Worm (Caenorhabditis elegans): ENCODE data around the gene F23H12.3.

Gene F23H12.3

DNA sequence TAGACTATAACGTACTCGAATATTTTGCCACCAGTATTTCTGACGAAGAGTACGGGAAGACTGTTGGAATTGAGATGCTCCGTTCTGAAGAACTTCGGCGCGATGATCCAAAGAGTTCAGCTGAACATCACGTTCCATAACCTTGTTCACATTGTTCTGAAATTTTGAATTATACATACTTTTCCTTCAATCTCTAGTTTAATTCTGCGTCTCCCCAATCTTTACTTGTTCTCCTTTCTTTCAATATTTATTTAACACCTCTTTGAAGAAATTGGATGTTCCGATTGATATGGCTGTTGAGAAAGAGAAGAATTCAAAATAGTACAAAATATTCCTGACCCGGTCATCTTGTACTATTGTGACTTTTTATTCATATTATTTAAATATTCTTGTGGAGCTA, at the start of gene F23H12.3:
F23H12.3 (plus strand) TSS at position 301 of the 400 bp plus-strand sequence.
- TF ChIP-seq ceh-16 (tag; optimal IDR thresholded peaks at IDR 0.05) (no peak), unc-62 (GFP tag; optimal IDR thresholded peaks at IDR 0.05) (no peak), pha-4 (tag; optimal IDR thresholded peaks at IDR 0.05) (peak; percentile 32), aly-2 (tag; optimal IDR thresholded peaks at IDR 0.05) (no peak)

DNA sequence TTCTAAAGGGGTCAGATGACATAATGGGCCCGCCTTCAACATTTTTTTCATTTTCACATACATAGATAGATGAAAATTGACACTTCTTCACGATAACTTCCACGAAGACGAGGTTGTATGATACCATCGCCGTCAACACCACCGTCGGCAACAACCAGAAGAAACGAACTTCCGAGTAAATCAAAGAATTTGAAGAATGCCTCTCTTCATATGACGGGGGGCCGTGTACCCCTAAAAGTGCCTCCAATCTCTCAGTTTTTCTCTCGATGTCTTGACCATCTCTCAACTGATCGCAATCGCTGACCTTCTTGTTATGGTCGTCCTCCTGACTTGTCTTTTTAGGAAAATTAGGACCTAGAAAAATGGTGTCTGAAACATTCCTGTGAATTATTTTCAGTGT, 49.4 kb upstream of the F23H12.3 start:
- TF ChIP-seq elt-1 (tag; optimal IDR thresholded peaks at IDR 0.05) (peak; percentile 28), lin-39 (tag; optimal IDR thresholded peaks at IDR 0.05) (no peak)

DNA sequence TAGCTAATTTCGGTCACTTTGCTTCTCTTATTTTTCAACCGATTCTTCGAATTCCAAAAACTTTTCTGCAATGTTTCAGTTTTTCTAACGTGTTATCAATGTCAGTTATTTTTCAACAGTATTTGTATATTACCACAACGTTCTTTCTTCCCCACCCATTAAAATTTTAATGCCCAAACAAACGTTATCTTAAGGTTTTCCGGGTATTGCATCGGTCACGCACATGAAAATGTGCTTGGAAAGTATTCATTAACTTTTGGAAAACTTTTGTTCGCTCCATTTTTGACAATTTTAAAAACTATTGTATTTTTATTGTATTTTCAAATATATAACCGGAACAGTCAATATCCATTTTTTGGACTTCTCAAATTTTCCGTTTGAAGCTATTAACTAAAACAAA, 48.8 kb upstream of the F23H12.3 start:
- TF ChIP-seq elt-2 (tag; optimal IDR thresholded peaks at IDR 0.05) (peak; percentile 43), pqm-1 (tag; optimal IDR thresholded peaks at IDR 0.05) (peak; percentile 27), fkh-2 (tag; optimal IDR thresholded peaks at IDR 0.05) (no peak)

DNA sequence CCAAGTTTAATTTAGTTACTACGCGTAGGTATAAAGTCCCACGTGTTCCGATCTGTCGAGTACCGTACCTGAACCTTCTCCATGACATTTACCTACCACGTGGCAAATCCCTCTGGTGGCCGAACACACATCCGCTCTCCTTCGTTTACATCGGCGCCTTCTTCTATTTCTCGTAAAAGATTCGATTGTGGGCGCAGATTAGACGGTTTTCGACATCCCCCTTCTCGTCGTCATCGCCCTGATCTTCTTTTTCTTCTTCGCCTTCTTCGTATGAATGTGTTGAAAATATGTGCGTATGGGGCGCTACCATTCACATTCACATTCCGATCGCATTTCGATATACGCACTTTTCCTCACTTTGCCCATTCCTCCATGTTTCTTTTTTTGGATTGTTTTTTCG, 48.2 kb upstream of the F23H12.3 start:
- TF ChIP-seq lin-15B (tag; optimal IDR thresholded peaks at IDR 0.05) = no peak
- no peak for TF ChIP-seq nhr-76 (tag; optimal IDR thresholded peaks at IDR 0.05)
- TF ChIP-seq nhr-237 (tag; optimal IDR thresholded peaks at IDR 0.05) = no peak
- no peak for TF ChIP-seq jun-1 (tag; optimal IDR thresholded peaks at IDR 0.05)
- TF ChIP-seq pqm-1 (tag; optimal IDR thresholded peaks at IDR 0.05) = no peak
- TF ChIP-seq ceh-28 (tag; optimal IDR thresholded peaks at IDR 0.05) = no peak
- no peak for TF ChIP-seq ceh-82 (tag; optimal IDR thresholded peaks at IDR 0.05)
- TF ChIP-seq nhr-25 (tag; optimal IDR thresholded peaks at IDR 0.05) = peak; percentile 52
- TF ChIP-seq nhr-43 (tag; optimal IDR thresholded peaks at IDR 0.05; ENCODE audit: poor library complexity, severe bottlenecking) = peak; percentile 6
- TF ChIP-seq elt-1 (tag; optimal IDR thresholded peaks at IDR 0.05) = peak; percentile 16
- peak; percentile 5 for TF ChIP-seq nhr-23 (tag; optimal IDR thresholded peaks at IDR 0.05)
- TF ChIP-seq snpc-4 (tag; optimal IDR thresholded peaks at IDR 0.05) = no peak

DNA sequence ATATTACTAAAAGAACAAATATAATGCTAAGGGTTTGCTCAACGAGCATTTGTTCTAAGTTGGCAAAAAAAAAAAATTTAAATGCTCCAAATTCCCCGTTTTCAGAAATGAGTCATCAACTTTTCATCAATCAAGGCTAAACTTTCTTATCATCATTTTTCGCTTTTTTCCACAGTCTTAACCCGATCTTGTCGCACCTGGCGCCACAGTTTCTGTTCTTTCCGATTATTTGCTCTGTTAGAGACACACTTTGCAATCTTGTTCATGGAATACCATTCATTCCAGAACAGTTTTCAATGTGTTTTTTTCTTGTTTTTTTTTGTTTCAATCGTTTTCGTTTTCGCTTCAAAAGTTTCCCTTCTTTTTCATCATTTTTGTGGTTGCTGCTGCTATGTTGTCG, 46.8 kb upstream of the F23H12.3 start:
- no peak for TF ChIP-seq mdl-1 (tag; optimal IDR thresholded peaks at IDR 0.05)
- no peak for TF ChIP-seq lin-39 (tag; optimal IDR thresholded peaks at IDR 0.05)
- TF ChIP-seq nhr-12 (tag; optimal IDR thresholded peaks at IDR 0.05) = no peak
- no peak for TF ChIP-seq nfya-1 (tag; optimal IDR thresholded peaks at IDR 0.05; ENCODE audit: insufficient read depth)
- no peak for TF ChIP-seq nhr-28 (tag; optimal IDR thresholded peaks at IDR 0.05)
- peak; percentile 72 for TF ChIP-seq elt-2 (tag; optimal IDR thresholded peaks at IDR 0.05)
- no peak for TF ChIP-seq R02D3.7 (tag; optimal IDR thresholded peaks at IDR 0.05)
- TF ChIP-seq pqm-1 (tag; optimal IDR thresholded peaks at IDR 0.05) = peak; percentile 59
- no peak for TF ChIP-seq ztf-11 (tag; optimal IDR thresholded peaks at IDR 0.05)
- TF ChIP-seq unc-39 (tag; optimal IDR thresholded peaks at IDR 0.05) = no peak
- peak; percentile 49 for TF ChIP-seq ama-1 (optimal IDR thresholded peaks at IDR 0.05)
- TF ChIP-seq tbx-2 (tag; optimal IDR thresholded peaks at IDR 0.05) = no peak
- TF ChIP-seq mml-1 (tag; optimal IDR thresholded peaks at IDR 0.05) = no peak
- TF ChIP-seq nhr-76 (tag; optimal IDR thresholded peaks at IDR 0.05) = no peak
- TF ChIP-seq nhr-11 (tag; optimal IDR thresholded peaks at IDR 0.05) = no peak
- TF ChIP-seq ceh-28 (tag; optimal IDR thresholded peaks at IDR 0.05) = no peak
- no peak for TF ChIP-seq fkh-2 (tag; optimal IDR thresholded peaks at IDR 0.05)
- no peak for TF ChIP-seq unc-62 (GFP tag; optimal IDR thresholded peaks at IDR 0.05)
- peak; percentile 33 for TF ChIP-seq pha-4 (tag; optimal IDR thresholded peaks at IDR 0.05)
- TF ChIP-seq nhr-77 (tag; optimal IDR thresholded peaks at IDR 0.05) = no peak
- no peak for TF ChIP-seq hmg-11 (tag; optimal IDR thresholded peaks at IDR 0.05)
- no peak for TF ChIP-seq egl-5 (tag; optimal IDR thresholded peaks at IDR 0.05)
- no peak for TF ChIP-seq nhr-43 (tag; optimal IDR thresholded peaks at IDR 0.05; ENCODE audit: poor library complexity, severe bottlenecking)

DNA sequence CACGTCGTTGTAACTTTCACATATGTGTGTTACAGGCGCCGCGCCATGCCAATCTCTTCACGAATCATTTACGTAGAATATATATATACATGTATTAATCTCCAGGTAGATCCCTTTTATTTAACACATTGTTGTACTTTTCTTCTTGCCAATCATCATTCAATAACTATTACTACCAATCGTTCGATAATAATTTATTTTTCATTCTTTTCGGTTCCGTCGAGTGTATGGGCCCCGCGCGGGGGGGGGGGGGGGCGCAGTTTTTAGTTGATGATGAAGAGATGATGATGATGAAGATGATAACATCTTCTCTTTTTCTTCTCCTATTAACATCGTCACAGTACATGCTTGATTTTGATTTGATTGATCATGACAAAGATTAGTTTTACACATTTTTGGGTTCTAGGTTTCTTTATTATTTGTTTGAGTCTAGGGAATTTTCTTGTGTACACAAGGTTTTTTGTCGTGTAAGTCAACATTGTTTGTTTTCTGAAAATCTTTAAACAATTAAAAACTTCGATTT, 45.6 kb upstream of the F23H12.3 start:
- peak; percentile 79 for TF ChIP-seq elt-1 (tag; optimal IDR thresholded peaks at IDR 0.05)
- TF ChIP-seq unc-39 (tag; optimal IDR thresholded peaks at IDR 0.05) = no peak
- TF ChIP-seq nhr-23 (tag; optimal IDR thresholded peaks at IDR 0.05) = peak; percentile 23
- TF ChIP-seq pha-4 (tag; optimal IDR thresholded peaks at IDR 0.05) = peak; percentile 68

Measured in whole organism, L3 larva.